Worm (Caenorhabditis elegans): Measurements from ENCODE around the gene abl-1.
A peak's percentile ranks its signal among the peaks of the same experiment; 100 is the strongest.

The abl-1 gene

ce11 chrX:10659508-10659907, 35.5 kb upstream of the abl-1 start:
- peak; percentile 90 for TF ChIP-seq aha-1 (tag)
- no peak for TF ChIP-seq egl-43 (GFP tag; IDR thresholded peaks at IDR 0.05)

- TF ChIP-seq hlh-11 (tag; optimal IDR thresholded peaks at IDR 0.05) (peak; percentile 24), dmd-6 (GFP tag; IDR thresholded peaks at IDR 0.05) (no peak), zfp-2 (tag; optimal IDR thresholded peaks at IDR 0.05) (no peak), mxl-2 (GFP tag; conservative IDR thresholded peaks at IDR 0.05) (no peak), lsy-2 (tag; optimal IDR thresholded peaks at IDR 0.05) (peak in 1 of 2 experiments; percentile 41), mep-1 (tag; optimal IDR thresholded peaks at IDR 0.05) (peak; percentile 5), hmg-1.1 (GFP tag; IDR thresholded peaks at IDR 0.05) (0 out of 2 replicates have a peak, but pooled peaks have one; percentile 32), mes-2 (tag; optimal IDR thresholded peaks at IDR 0.05; ENCODE audit: poor library complexity, severe bottlenecking) (peak; percentile 6), php-3 (GFP tag; IDR thresholded peaks at IDR 0.05) (peak; percentile 39; the same call in 1 of the 2 replicates), rbr-2 (tag; optimal IDR thresholded peaks at IDR 0.05) (peak; percentile 61), ZK546.5 (tag; optimal IDR thresholded peaks at IDR 0.05) (no peak), aha-1 (tag) (peak; percentile 91)
These were observed 32.6 kb upstream of the abl-1 start for ce11 chrX:10656604-10657003.

ce11 chrX:10650103-10650502, 26.1 kb upstream of the abl-1 start:
- TF ChIP-seq nhr-42 (GFP tag; IDR thresholded peaks at IDR 0.05) (no peak), nhr-10 (tag; optimal IDR thresholded peaks at IDR 0.05) (no peak), ces-1 (GFP tag; optimal IDR thresholded peaks at IDR 0.05) (no peak), R02D3.7 (tag; optimal IDR thresholded peaks at IDR 0.05) (no peak), fos-1 (tag; optimal IDR thresholded peaks at IDR 0.05) (no peak), pqm-1 (tag; optimal IDR thresholded peaks at IDR 0.05) (peak; percentile 24), tag-97 (GFP tag; IDR thresholded peaks at IDR 0.05) (no peak), saeg-2 (GFP tag; IDR thresholded peaks at IDR 0.05) (no peak), F49E8.2 (tag; optimal IDR thresholded peaks at IDR 0.05; ENCODE audit: borderline replicate concordance) (no peak)

DNA sequence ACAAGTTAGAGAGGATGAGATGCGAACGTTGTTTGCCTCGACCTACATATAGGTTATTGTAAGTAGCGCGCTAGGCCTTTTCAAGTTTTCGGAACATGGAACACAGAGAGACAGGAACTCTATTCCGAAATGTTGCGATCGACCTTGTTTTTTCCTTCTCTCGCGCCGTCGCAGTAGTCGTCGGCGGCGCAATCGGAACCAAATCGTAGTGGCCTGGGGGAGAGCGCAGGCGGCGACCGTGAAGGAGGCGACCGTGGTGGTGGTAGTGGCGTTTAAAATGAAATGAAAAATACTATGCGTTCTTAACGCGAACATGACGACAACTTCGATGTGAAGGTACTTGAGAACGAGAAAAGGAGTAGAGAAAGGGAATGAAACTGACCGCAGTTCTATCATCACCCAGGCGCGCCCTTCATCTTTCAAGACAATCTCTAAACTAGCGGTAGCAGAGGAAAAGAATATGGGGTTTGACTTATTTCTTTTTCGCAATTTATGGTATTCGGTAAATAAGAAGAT, 23.6 kb upstream of the abl-1 start:
- TF ChIP-seq T20F7.1 (GFP tag; optimal IDR thresholded peaks at IDR 0.05) = no peak
- no peak for TF ChIP-seq php-3 (GFP tag; IDR thresholded peaks at IDR 0.05)
- no peak for TF ChIP-seq F26F4.8 (GFP tag; conservative IDR thresholded peaks at IDR 0.05)
- no peak for TF ChIP-seq nhr-77 (tag; optimal IDR thresholded peaks at IDR 0.05)
- peak; percentile 18 for TF ChIP-seq nhr-25 (tag; optimal IDR thresholded peaks at IDR 0.05; ENCODE audit: borderline replicate concordance, insufficient read depth)
- peak; percentile 12 for TF ChIP-seq mep-1 (tag; optimal IDR thresholded peaks at IDR 0.05)
- no peak for TF ChIP-seq daf-16 (GFP tag; optimal IDR thresholded peaks at IDR 0.05)
- no peak for TF ChIP-seq daf-16 (tag; optimal IDR thresholded peaks at IDR 0.05)
- no peak for TF ChIP-seq lin-15B (tag; optimal IDR thresholded peaks at IDR 0.05)
- TF ChIP-seq vab-7 (GFP tag; IDR thresholded peaks at IDR 0.05) = no peak
- TF ChIP-seq unc-62 (GFP tag; optimal IDR thresholded peaks at IDR 0.05 in 1 of 2) = peak in 1 of 2 experiments; percentile 85
- TF ChIP-seq unc-62 (tag; optimal IDR thresholded peaks at IDR 0.05) = no peak
- TF ChIP-seq ztf-11 (tag; optimal IDR thresholded peaks at IDR 0.05) = no peak
- no peak for TF ChIP-seq madf-9 (GFP tag; conservative IDR thresholded peaks at IDR 0.05)
- TF ChIP-seq F37D6.2 (tag; optimal IDR thresholded peaks at IDR 0.05) = no peak
- no peak for TF ChIP-seq mxl-2 (GFP tag; conservative IDR thresholded peaks at IDR 0.05)
- no peak for TF ChIP-seq saeg-2 (GFP tag; IDR thresholded peaks at IDR 0.05)
- no peak for TF ChIP-seq dmd-8 (GFP tag; IDR thresholded peaks at IDR 0.05)
- no peak for TF ChIP-seq egl-43 (GFP tag; IDR thresholded peaks at IDR 0.05)
- peak; percentile 44 for TF ChIP-seq hlh-11 (tag; optimal IDR thresholded peaks at IDR 0.05)
- TF ChIP-seq duxl-1 (tag; optimal IDR thresholded peaks at IDR 0.05; ENCODE audit: poor library complexity) = no peak
- peak; percentile 10 for TF ChIP-seq nhr-28 (tag; optimal IDR thresholded peaks at IDR 0.05)
- no peak for TF ChIP-seq spr-3 (GFP tag; optimal IDR thresholded peaks at IDR 0.05)
- TF ChIP-seq mdl-1 (tag; optimal IDR thresholded peaks at IDR 0.05) = no peak
- no peak for TF ChIP-seq rbr-2 (tag; optimal IDR thresholded peaks at IDR 0.05)
- TF ChIP-seq nhr-10 (tag; optimal IDR thresholded peaks at IDR 0.05) = no peak
- TF ChIP-seq ztf-7 (tag; optimal IDR thresholded peaks at IDR 0.05) = no peak
- no peak for TF ChIP-seq mes-2 (tag; optimal IDR thresholded peaks at IDR 0.05; ENCODE audit: poor library complexity, severe bottlenecking)
- no peak for TF ChIP-seq madf-5 (GFP tag; IDR thresholded peaks at IDR 0.05)
- TF ChIP-seq Y5F2A.4 (GFP tag; optimal IDR thresholded peaks at IDR 0.05) = no peak
- TF ChIP-seq lir-3 (tag; optimal IDR thresholded peaks at IDR 0.05) = no peak
- no peak for TF ChIP-seq ceh-62 (tag; optimal IDR thresholded peaks at IDR 0.05)
- TF ChIP-seq ceh-82 (tag; optimal IDR thresholded peaks at IDR 0.05) = no peak

Measured in whole organism, L4 larva.